Fruit fly (Drosophila melanogaster): ENCODE measurements around the gene CG33635.

Gene CG33635

DNA sequence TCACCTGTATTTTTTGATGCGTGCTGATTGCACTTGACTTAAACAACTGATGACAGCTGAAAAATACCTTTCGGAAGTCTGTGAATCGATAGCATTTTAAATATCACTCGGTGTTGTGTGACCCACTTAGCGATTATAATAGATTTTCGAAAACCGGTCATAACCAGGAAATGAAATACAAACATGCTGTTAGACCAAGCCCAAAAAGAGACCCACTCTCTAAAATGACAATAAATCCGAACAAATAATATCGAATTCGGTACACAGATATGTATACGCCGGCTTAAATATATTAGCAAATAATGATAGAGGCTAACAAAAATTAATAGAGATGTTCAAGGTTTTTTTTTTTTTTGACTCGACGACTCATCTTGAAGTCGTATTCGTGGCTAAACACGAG is 17.3 kb upstream of the CG33635 start:
- TF ChIP-seq kah (GFP tag; optimal IDR thresholded peaks at IDR 0.05) (no peak), CG2199 (GFP tag; IDR thresholded peaks at IDR 0.05) (0 out of 3 replicates have a peak, but pooled peaks have one; percentile 48), sc (optimal IDR thresholded peaks at IDR 0.05) (no peak), sc (GFP tag; optimal IDR thresholded peaks at IDR 0.05) (no peak), NK7.1 (GFP tag; optimal IDR thresholded peaks at IDR 0.05) (no peak), sens (GFP tag) (peak; percentile 40), CG30020 (tag; optimal IDR thresholded peaks at IDR 0.05) (no peak), pum (GFP tag; optimal IDR thresholded peaks at IDR 0.05) (no peak), dpn (GFP tag; optimal IDR thresholded peaks at IDR 0.05) (no peak), ssp (GFP tag; IDR thresholded peaks at IDR 0.05) (no peak), D19A (tag; optimal IDR thresholded peaks at IDR 0.05) (no peak), Eip74EF (GFP tag; optimal IDR thresholded peaks at IDR 0.05) (peak in 1 of 2 experiments; percentile 90), Poxn (GFP tag; IDR thresholded peaks at IDR 0.05) (no peak), CG13624 (GFP tag; optimal IDR thresholded peaks at IDR 0.05) (no peak), jing (GFP tag; optimal IDR thresholded peaks at IDR 0.05) (no peak), CG8388 (GFP tag; optimal IDR thresholded peaks at IDR 0.05) (no peak), CG4404 (GFP tag; IDR thresholded peaks at IDR 0.05) (no peak), CG13123 (GFP tag; optimal IDR thresholded peaks at IDR 0.05) (no peak), Dfd (GFP tag; optimal IDR thresholded peaks at IDR 0.05) (no peak), Xbp1 (GFP tag; optimal IDR thresholded peaks at IDR 0.05) (no peak)

- TF ChIP-seq Ravus (GFP tag; IDR thresholded peaks at IDR 0.05) (no peak), CG15269 (tag; optimal IDR thresholded peaks at IDR 0.05) (peak; percentile 90), eve (GFP tag; optimal IDR thresholded peaks at IDR 0.05) (peak in 1 of 2 experiments; percentile 19), CG17568 (GFP tag; optimal IDR thresholded peaks at IDR 0.05) (peak; percentile 13), CG10543 (GFP tag; optimal IDR thresholded peaks at IDR 0.05) (peak; percentile 25), CG7987 (GFP tag; optimal IDR thresholded peaks at IDR 0.05) (peak; percentile 38), CG1233 (GFP tag; optimal IDR thresholded peaks at IDR 0.05) (peak; percentile 14), CG3281 (GFP tag; optimal IDR thresholded peaks at IDR 0.05) (peak; percentile 14), mirr (GFP tag; optimal IDR thresholded peaks at IDR 0.05) (peak; percentile 56), CG13296 (GFP tag; optimal IDR thresholded peaks at IDR 0.05) (peak; percentile 28), cg (GFP tag; optimal IDR thresholded peaks at IDR 0.05) (peak; percentile 22), CG18619 (GFP tag; optimal IDR thresholded peaks at IDR 0.05) (no peak), CG8281 (tag; optimal IDR thresholded peaks at IDR 0.05) (peak; percentile 22), pb (GFP tag; optimal IDR thresholded peaks at IDR 0.05) (no peak), CG15696 (tag; optimal IDR thresholded peaks at IDR 0.05) (peak; percentile 24), CG17359 (tag; optimal IDR thresholded peaks at IDR 0.05) (peak; percentile 7), CG2199 (GFP tag; IDR thresholded peaks at IDR 0.05) (peak; percentile 91; the same call in 2 of the 3 replicates), CG12769 (tag; optimal IDR thresholded peaks at IDR 0.05) (peak; percentile 31), D19B (GFP tag; optimal IDR thresholded peaks at IDR 0.05) (peak; percentile 55), CG16813 (GFP tag; IDR thresholded peaks at IDR 0.05; ENCODE audit: partially characterized antibody) (no peak), her (GFP tag; optimal IDR thresholded peaks at IDR 0.05) (no peak), lbe (GFP tag; optimal IDR thresholded peaks at IDR 0.05) (peak; percentile 60), caup (GFP tag; optimal IDR thresholded peaks at IDR 0.05; ENCODE audit: severe bottlenecking) (peak; percentile 7), bcd (GFP tag; optimal IDR thresholded peaks at IDR 0.05) (no peak), abd-A (tag; optimal IDR thresholded peaks at IDR 0.05) (peak; percentile 33), CG8924 (tag; optimal IDR thresholded peaks at IDR 0.05) (peak; percentile 18), Med (GFP tag) (peak; percentile 73), Hr51 (GFP tag; optimal IDR thresholded peaks at IDR 0.05) (peak in 1 of 2 experiments; percentile 5), Meics (GFP tag; optimal IDR thresholded peaks at IDR 0.05) (peak; percentile 19)
Observed at dm6 chr2L:171499-172250, 13.2 kb upstream of the CG33635 start.
